Fruit fly (Drosophila melanogaster) whole organism, embryonic: ENCODE measurements around the gene rols.

Experiments
- Aef1 ChIP-seq: fragments of 200-800 bp; sonication (Bioruptor generic); IDR thresholded peaks from 3 replicates; pipeline ENCODE4 v1.3.6; 2022; ENCODE audit warnings: missing biosample characterization, missing genetic modification characterization
- Atf6 ChIP-seq: fragments of 200-800 bp; sonication (Bioruptor generic); IDR thresholded peaks from 2 replicates; pipeline ENCODE4 v1.3.6; 2022; ENCODE audit warnings: missing biosample characterization, missing genetic modification characterization
- Bgb ChIP-seq: fragments of 200-800 bp; sonication (Bioruptor generic); IDR thresholded peaks from 2 replicates; pipeline ENCODE4 v1.3.6; 2022; ENCODE audit warnings: missing biosample characterization, missing genetic modification characterization; ENCODE audit not compliant: partially characterized antibody
- Blimp-1 ChIP-seq: fragments of 200-800 bp; sonication (Bioruptor generic); optimal IDR thresholded peaks from 3 replicates; lab custom pipeline; 2018; ENCODE audit warnings: missing biosample characterization, missing genetic modification characterization, mild to moderate bottlenecking, moderate library complexity, missing genetic modification reagents
- CG11456 ChIP-seq: fragments of 200-800 bp; sonication (Bioruptor generic); IDR thresholded peaks from 3 replicates; pipeline ENCODE4 v1.3.6; 2022; ENCODE audit warnings: missing biosample characterization, missing genetic modification characterization
- CG11504 ChIP-seq: fragments of 200-800 bp; sonication (Bioruptor generic); optimal IDR thresholded peaks from 3 replicates; lab custom pipeline; 2019; ENCODE audit warnings: missing biosample characterization, mild to moderate bottlenecking, missing genetic modification characterization, moderate library complexity
- CG12299 ChIP-seq: fragments of 200-800 bp; sonication (Bioruptor generic); optimal IDR thresholded peaks from 2 replicates; lab custom pipeline; 2018; ENCODE audit warnings: missing biosample characterization, mild to moderate bottlenecking, missing genetic modification characterization
- CG12659 ChIP-seq: fragments of 200-800 bp; sonication (Bioruptor generic); optimal IDR thresholded peaks from 3 replicates; lab custom pipeline; 2017; ENCODE audit warnings: mild to moderate bottlenecking, missing biosample characterization, missing genetic modification reagents, missing genetic modification characterization
- CG14965 ChIP-seq: fragments of 200-800 bp; sonication (Bioruptor generic); optimal IDR thresholded peaks from 2 replicates; lab custom pipeline; 2016; ENCODE audit warnings: missing biosample characterization, missing genetic modification characterization, borderline replicate concordance
- CG16815 ChIP-seq: fragments of 200-800 bp; sonication (Bioruptor generic); optimal IDR thresholded peaks from 3 replicates; lab custom pipeline; 2017; ENCODE audit warnings: missing biosample characterization, mild to moderate bottlenecking, missing genetic modification characterization
- CG17385 ChIP-seq: fragments of 200-800 bp; sonication (Bioruptor generic); optimal IDR thresholded peaks from 3 replicates; lab custom pipeline; 2018; ENCODE audit warnings: missing biosample characterization, mild to moderate bottlenecking, missing genetic modification characterization
- CG18011 ChIP-seq: fragments of 200-800 bp; sonication (Bioruptor generic); optimal IDR thresholded peaks from 2 replicates; lab custom pipeline; 2017; ENCODE audit warnings: missing biosample characterization, missing genetic modification characterization, mild to moderate bottlenecking, moderate library complexity, missing genotype
- CG2712 ChIP-seq: fragments of 200-800 bp; optimal IDR thresholded peaks from 3 replicates; lab custom pipeline; 2019; ENCODE audit warnings: missing biosample characterization, mild to moderate bottlenecking, missing genetic modification characterization, moderate library complexity
- CG4328 ChIP-seq: fragments of 200-800 bp; sonication (Bioruptor generic); optimal IDR thresholded peaks from 3 replicates; lab custom pipeline; 2017; ENCODE audit warnings: missing biosample characterization, missing genetic modification reagents, missing genetic modification characterization
- CG4820 ChIP-seq: fragments of 200-800 bp; sonication (Bioruptor generic); optimal IDR thresholded peaks from 3 replicates; lab custom pipeline; 2016; ENCODE audit warnings: missing biosample characterization, missing genetic modification characterization
- CG5953 ChIP-seq: fragments of 200-800 bp; sonication (Bioruptor generic); IDR thresholded peaks from 2 replicates; pipeline ENCODE4 v1.3.6; 2022; ENCODE audit warnings: missing biosample characterization, missing genetic modification characterization
- CG6854 ChIP-seq: fragments of 200-800 bp; sonication (Bioruptor generic); optimal IDR thresholded peaks from 3 replicates; lab custom pipeline; 2017; ENCODE audit warnings: missing biosample characterization, mild to moderate bottlenecking, missing genetic modification characterization
- CTCF ChIP-seq: fragments of 200-800 bp; sonication (Bioruptor generic); optimal IDR thresholded peaks from 2 replicates; lab custom pipeline; 2017; ENCODE audit warnings: missing biosample characterization, mild to moderate bottlenecking, missing genetic modification characterization, moderate library complexity
- Doc3 ChIP-seq: fragments of 200-800 bp; sonication (Bioruptor generic); IDR thresholded peaks from 3 replicates; pipeline ENCODE4 v1.3.6; 2022; ENCODE audit warnings: missing biosample characterization, missing genetic modification characterization; ENCODE audit not compliant: partially characterized antibody
- E2f1 ChIP-seq: fragments of 200-800 bp; sonication (Bioruptor generic); IDR thresholded peaks from 2 replicates; pipeline ENCODE4 v1.3.6; 2022; ENCODE audit warnings: missing biosample characterization, missing genetic modification characterization
- HLH3B ChIP-seq: fragments of 200-800 bp; sonication (Bioruptor generic); IDR thresholded peaks from 2 replicates; pipeline ENCODE4 v1.3.6; 2022; ENCODE audit warnings: missing biosample characterization, missing genetic modification characterization
- Hey ChIP-seq: fragments of 200-800 bp; sonication (Bioruptor generic); optimal IDR thresholded peaks from 3 replicates; lab custom pipeline; 2018; ENCODE audit warnings: missing biosample characterization, mild to moderate bottlenecking, missing genetic modification characterization
- Hr51 ChIP-seq, 2 experiments: fragments of 200-800 bp; sonication (Bioruptor generic); optimal IDR thresholded peaks; 2 replicates in 1 of 2; 3 replicates in 1 of 2; lab custom pipeline; 2016 to 2018; ENCODE audit warnings: missing biosample characterization in 2 of 2, missing genetic modification characterization in 2 of 2, mild to moderate bottlenecking in 1 of 2, moderate library complexity in 1 of 2
- Lim3 ChIP-seq: fragments of 200-800 bp; sonication (Bioruptor generic); IDR thresholded peaks from 2 replicates; pipeline ENCODE4 v1.3.6; 2022; ENCODE audit warnings: missing biosample characterization, missing genetic modification characterization
- NC2β ChIP-seq: fragments of 200-800 bp; sonication (Bioruptor generic); optimal IDR thresholded peaks from 2 replicates; lab custom pipeline; 2016; ENCODE audit warnings: missing biosample characterization, missing genetic modification characterization
- Neu2 ChIP-seq: fragments of 200-800 bp; sonication (Bioruptor generic); optimal IDR thresholded peaks from 3 replicates; lab custom pipeline; 2016; ENCODE audit warnings: missing biosample characterization, missing genetic modification characterization, borderline replicate concordance
- Nf-YB ChIP-seq: fragments of 200-800 bp; sonication (Bioruptor generic); optimal IDR thresholded peaks from 3 replicates; lab custom pipeline; 2019; ENCODE audit warnings: missing biosample characterization, mild to moderate bottlenecking, missing genetic modification characterization, moderate library complexity
- Oli ChIP-seq: fragments of 200-800 bp; sonication (Bioruptor generic); optimal IDR thresholded peaks from 2 replicates; lab custom pipeline; 2018; ENCODE audit warnings: missing biosample characterization, mild to moderate bottlenecking, missing genetic modification characterization, moderate library complexity
- Opbp ChIP-seq: fragments of 200-800 bp; sonication (Bioruptor generic); IDR thresholded peaks from 3 replicates; pipeline ENCODE4 v1.3.6; 2022; ENCODE audit warnings: missing biosample characterization, missing genetic modification characterization; ENCODE audit not compliant: partially characterized antibody
- abd-A ChIP-seq: fragments of 200-800 bp; sonication (Bioruptor generic); optimal IDR thresholded peaks from 3 replicates; lab custom pipeline; 2019; ENCODE audit warnings: missing biosample characterization, mild to moderate bottlenecking, missing genetic modification characterization, moderate library complexity
- ap ChIP-seq: fragments of 200-800 bp; sonication (Bioruptor generic); IDR thresholded peaks from 2 replicates; pipeline ENCODE4 v1.3.6; 2022; ENCODE audit warnings: missing biosample characterization, missing genetic modification characterization
- bigmax ChIP-seq: fragments of 200-800 bp; sonication (Bioruptor generic); optimal IDR thresholded peaks from 2 replicates; lab custom pipeline; 2018; ENCODE audit warnings: missing biosample characterization, mild to moderate bottlenecking, missing genetic modification characterization
- br ChIP-seq: fragments of >200 bp; optimal IDR thresholded peaks from 2 replicates; lab custom pipeline; 2017
- chinmo ChIP-seq: fragments of 200-800 bp; sonication (Bioruptor generic); IDR thresholded peaks from 4 replicates; pipeline ENCODE4 v1.3.6; 2022; ENCODE audit warnings: missing biosample characterization, missing genetic modification characterization; ENCODE audit not compliant: partially characterized antibody
- crol ChIP-seq: fragments of 200-800 bp; sonication (Bioruptor generic); IDR thresholded peaks from 2 replicates; pipeline ENCODE4 v1.3.6; 2022; ENCODE audit warnings: missing biosample characterization, missing genetic modification characterization
- gce ChIP-seq: fragments of 200-800 bp; sonication (Bioruptor generic); IDR thresholded peaks from 3 replicates; pipeline ENCODE4 v1.3.6; 2022; ENCODE audit warnings: missing biosample characterization, missing genetic modification characterization
- kah ChIP-seq: fragments of 200-800 bp; sonication (Bioruptor generic); optimal IDR thresholded peaks from 2 replicates; lab custom pipeline; 2018; ENCODE audit warnings: missing biosample characterization, mild to moderate bottlenecking, missing genetic modification characterization
- kni ChIP-seq: fragments of 200-800 bp; sonication (Bioruptor generic); optimal IDR thresholded peaks from 3 replicates; lab custom pipeline; 2017; ENCODE audit warnings: mild to moderate bottlenecking, missing biosample characterization, missing genetic modification reagents, missing genetic modification characterization
- nom ChIP-seq: fragments of 200-800 bp; sonication (Bioruptor generic); optimal IDR thresholded peaks from 2 replicates; lab custom pipeline; 2017; ENCODE audit warnings: missing biosample characterization, missing genetic modification characterization, mild to moderate bottlenecking, moderate library complexity, missing genetic modification reagents
- odd ChIP-seq: fragments of 200-800 bp; sonication (Bioruptor generic); optimal IDR thresholded peaks from 2 replicates; lab custom pipeline; 2017; ENCODE audit warnings: missing biosample characterization, mild to moderate bottlenecking, missing genetic modification characterization
- org-1 ChIP-seq: fragments of 200-800 bp; sonication (Bioruptor generic); optimal IDR thresholded peaks from 2 replicates; lab custom pipeline; 2017; ENCODE audit warnings: missing biosample characterization, missing genetic modification characterization
- pita ChIP-seq: fragments of 200-800 bp; sonication (Bioruptor generic); optimal IDR thresholded peaks from 2 replicates; lab custom pipeline; 2017; ENCODE audit warnings: missing biosample characterization, mild to moderate bottlenecking, missing genetic modification characterization
- prd ChIP-seq, 3 experiments: fragments of >200 bp in 2 of 3; fragments of 200-800 bp in 1 of 3; sonication (Bioruptor generic) in 1 of 3; optimal IDR thresholded peaks in 2 of 3; IDR thresholded peaks in 1 of 3; 2 replicates in 2 of 3; 3 replicates in 1 of 3; pipeline versions ENCODE4 v1.3.6 to Lab custom; 2017 to 2022; ENCODE audit warnings: missing biosample characterization in 1 of 3, missing genetic modification characterization in 1 of 3
- schlank ChIP-seq: fragments of 200-800 bp; sonication (Bioruptor generic); optimal IDR thresholded peaks from 2 replicates; lab custom pipeline; 2018; ENCODE audit warnings: missing biosample characterization, mild to moderate bottlenecking, missing genetic modification characterization
- sr ChIP-seq: fragments of 200-800 bp; sonication (Bioruptor generic); IDR thresholded peaks from 3 replicates; pipeline ENCODE4 v1.3.6; 2022; ENCODE audit warnings: missing biosample characterization, missing genetic modification characterization
- stwl ChIP-seq: fragments of 200-800 bp; sonication (Bioruptor generic); optimal IDR thresholded peaks from 3 replicates; lab custom pipeline; 2018; ENCODE audit warnings: missing biosample characterization, mild to moderate bottlenecking, missing genetic modification characterization, moderate library complexity

Gene rols

DNA sequence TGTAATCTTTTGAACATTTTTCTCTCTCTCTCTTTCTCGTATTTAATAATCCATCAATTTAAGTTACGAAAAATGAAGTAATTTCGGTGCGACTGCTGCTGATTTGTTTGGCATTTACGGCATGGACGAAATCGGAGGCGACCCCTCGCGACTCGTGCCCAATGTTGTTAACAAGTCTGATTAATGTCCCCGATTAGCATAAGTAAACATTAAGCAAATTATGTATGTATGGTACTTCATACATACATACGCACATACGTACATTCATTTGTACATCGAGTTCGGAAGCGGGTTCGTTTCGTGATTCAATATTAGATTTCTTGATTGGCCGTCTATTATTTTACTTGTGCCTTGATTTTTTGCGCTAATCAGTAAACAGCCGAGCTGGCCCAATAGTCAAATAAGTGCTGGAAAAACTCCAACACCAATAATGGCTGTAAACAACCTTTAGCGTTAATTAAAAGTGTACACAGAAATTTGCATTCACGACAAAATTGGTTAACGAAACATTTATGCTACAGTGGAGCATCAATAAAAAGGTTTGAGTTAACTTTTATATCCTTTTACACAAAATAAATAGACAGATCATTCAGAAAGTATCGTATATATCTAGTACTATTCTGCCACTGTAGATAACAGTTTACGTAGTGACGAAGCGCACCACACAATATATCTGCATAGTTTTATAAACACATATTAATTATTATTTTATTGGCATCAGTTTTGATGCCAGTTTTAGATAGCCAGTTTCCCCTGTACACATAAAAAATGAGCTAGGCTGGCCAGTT lies 26.4 kb upstream of the rols start (continued):
- TF ChIP-seq CG4328 (GFP tag; lab: Kevin White, UChicago) (no peak), CG12299 (tag; lab: Kevin White, UChicago) (no peak), schlank (tag; lab: Kevin White, UChicago) (peak; percentile 36), Atf6 (GFP tag; lab: Robert Waterston, UW) (peak; percentile 76; the same call in 1 of the 2 replicates), Oli (tag; lab: Kevin White, UChicago) (peak; percentile 74), Bgb (GFP tag; lab: Robert Waterston, UW) (no peak), Lim3 (GFP tag; lab: Robert Waterston, UW) (no peak), CG17385 (GFP tag; lab: Kevin White, UChicago) (peak; percentile 67), Doc3 (GFP tag; lab: Robert Waterston, UW) (no peak), CG6854 (GFP tag; lab: Kevin White, UChicago) (peak; percentile 13), bigmax (GFP tag; lab: Kevin White, UChicago) (no peak), br (lab: Kevin White, UChicago) (no peak), CTCF (GFP tag; lab: Kevin White, UChicago) (peak; percentile 22), chinmo (peak; percentile 78; the same call in 1 of the 4 replicates), org-1 (peak; percentile 53)

DNA sequence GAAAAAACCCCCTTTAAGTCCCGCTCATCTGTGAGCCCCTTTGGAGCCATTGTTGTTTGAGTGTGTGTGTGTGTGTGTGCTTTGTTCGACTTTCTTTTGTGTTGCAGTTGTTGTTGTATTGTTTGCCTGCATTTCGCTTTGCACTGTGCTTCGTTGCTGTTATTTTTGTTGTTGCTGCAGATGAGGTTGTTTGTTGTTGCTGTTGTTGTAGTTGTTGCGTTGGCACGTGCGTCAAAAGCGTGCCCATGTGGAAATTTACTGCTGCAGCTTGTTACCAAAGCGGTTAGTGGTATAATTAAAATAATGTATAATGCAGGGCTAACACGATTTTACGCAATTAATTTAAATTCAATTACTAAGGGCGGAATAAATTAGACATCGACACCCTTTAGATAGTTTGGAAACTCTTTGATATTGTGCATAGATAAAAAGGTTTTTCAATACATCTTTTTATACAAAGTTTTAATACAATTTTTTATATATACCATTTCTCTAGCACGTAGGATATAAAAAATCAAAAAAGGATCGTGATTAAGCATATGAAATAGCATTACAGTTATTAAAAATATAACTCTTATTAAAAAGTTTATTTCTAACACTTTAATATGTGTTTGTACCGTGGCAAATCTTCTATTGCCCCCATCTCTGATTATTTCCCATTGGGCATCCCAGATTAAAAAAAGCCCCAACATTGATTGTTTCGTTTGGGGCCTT lies 25.7 kb upstream of the rols start:
- TF ChIP-seq CG16815 (GFP tag; lab: Kevin White, UChicago) (no peak), Nf-YB (GFP tag; lab: Kevin White, UChicago) (no peak), Aef1 (GFP tag; lab: Robert Waterston, UW) (no peak), kni (peak; percentile 76), nom (peak; percentile 39), CG2712 (tag; lab: Kevin White, UChicago) (no peak), crol (GFP tag; lab: Robert Waterston, UW) (peak; percentile 72; the same call in 1 of the 2 replicates), CG14965 (GFP tag; lab: Kevin White, UChicago) (no peak), CG4820 (no peak), kah (GFP tag; lab: Kevin White, UChicago) (no peak), Neu2 (GFP tag; lab: Kevin White, UChicago) (no peak), stwl (no peak), CG11504 (tag; lab: Kevin White, UChicago) (peak; percentile 53), HLH3B (no peak), CG12659 (GFP tag; lab: Kevin White, UChicago) (no peak), E2f1 (GFP tag; lab: Robert Waterston, UW) (no peak), Blimp-1 (peak; percentile 13), gce (GFP tag; lab: Robert Waterston, UW) (0 out of 3 replicates have a peak, but pooled peaks have one; percentile 29), Hr51 (GFP tag; optimal IDR thresholded peaks at IDR 0.05; lab: Kevin White, UChicago) (peak in 1 of 2 experiments; percentile 13), sr (GFP tag; lab: Robert Waterston, UW) (0 out of 3 replicates have a peak, but pooled peaks have one; percentile 21), abd-A (tag; lab: Kevin White, UChicago) (peak; percentile 48), Hey (tag; lab: Kevin White, UChicago) (no peak), odd (GFP tag; lab: Kevin White, UChicago) (no peak), ap (GFP tag; lab: Robert Waterston, UW) (0 out of 2 replicates have a peak, but pooled peaks have one; percentile 8), NC2β (GFP tag; lab: Kevin White, UChicago) (no peak), Opbp (GFP tag; lab: Robert Waterston, UW) (no peak), CG5953 (GFP tag; lab: Robert Waterston, UW) (no peak), pita (GFP tag; lab: Kevin White, UChicago) (no peak), CG18011 (no peak), CG11456 (GFP tag; lab: Robert Waterston, UW) (no peak), prd (optimal IDR thresholded peaks at IDR 0.05; lab: Kevin White, UChicago) (no peak), prd (GFP tag; IDR thresholded peaks at IDR 0.05; lab: Robert Waterston, UW) (0 out of 3 replicates have a peak, but pooled peaks have one; percentile 6)
